Fruit fly (Drosophila melanogaster): ENCODE results near the gene twit.
A peak's percentile ranks its signal among the peaks of the same experiment; 100 is the strongest.

Gene twit

DNA sequence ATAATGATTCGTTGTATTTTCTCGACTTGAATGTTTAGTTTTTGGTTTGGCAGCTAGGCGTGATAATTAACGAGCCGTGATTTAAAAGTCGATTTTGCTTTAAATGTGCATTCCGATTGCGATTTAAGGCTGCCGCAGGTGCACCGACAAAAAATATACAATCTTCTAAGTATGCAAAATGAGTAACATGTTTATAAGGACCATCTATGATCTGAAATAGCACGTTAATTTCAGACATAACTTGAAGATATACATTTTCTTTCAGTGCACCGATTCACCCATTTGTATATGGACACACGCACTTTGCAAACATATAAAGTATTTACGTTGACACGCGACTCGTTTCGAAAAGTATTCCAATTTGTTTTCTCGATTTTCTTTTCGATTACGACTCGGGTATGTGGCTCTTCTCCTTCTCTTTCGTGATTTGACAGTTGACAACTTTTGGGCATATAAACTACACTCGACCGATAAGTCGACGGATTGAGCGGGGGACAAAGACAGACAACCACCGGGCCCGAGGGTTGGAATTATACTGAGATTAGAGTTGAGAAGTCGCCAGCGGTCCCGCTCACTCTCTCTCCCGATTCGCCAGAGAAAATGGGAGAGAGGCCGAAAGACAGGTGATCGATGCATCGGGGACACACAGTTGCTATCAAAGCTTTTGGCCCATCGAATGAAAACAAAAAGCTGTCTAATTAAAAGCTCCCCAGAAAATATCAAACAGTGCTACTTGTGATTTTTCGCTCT, 37.7 kb downstream of the twit start:
- TF ChIP-seq ranshi (GFP tag; IDR thresholded peaks at IDR 0.05) (peak; percentile 21; the same call in 1 of the 2 replicates), CG3995 (GFP tag; optimal IDR thresholded peaks at IDR 0.05) (no peak), lab (GFP tag; optimal IDR thresholded peaks at IDR 0.05) (peak; percentile 53), zfh2 (GFP tag; optimal IDR thresholded peaks at IDR 0.05) (no peak), CG8388 (GFP tag; optimal IDR thresholded peaks at IDR 0.05) (peak; percentile 7), CG10979 (tag; optimal IDR thresholded peaks at IDR 0.05) (peak; percentile 36), Rx (GFP tag; IDR thresholded peaks at IDR 0.05) (0 out of 2 replicates have a peak, but pooled peaks have one; percentile 8), Xbp1 (GFP tag; optimal IDR thresholded peaks at IDR 0.05) (peak; percentile 26), CG12744 (GFP tag; optimal IDR thresholded peaks at IDR 0.05) (no peak), CG8924 (tag; optimal IDR thresholded peaks at IDR 0.05) (peak; percentile 8), CrebB (tag; optimal IDR thresholded peaks at IDR 0.05) (peak; percentile 39), dmrt11E (tag; optimal IDR thresholded peaks at IDR 0.05) (peak; percentile 30), Six4 (GFP tag; optimal IDR thresholded peaks at IDR 0.05) (peak; percentile 39), CG32772 (GFP tag; IDR thresholded peaks at IDR 0.05) (no peak), vnd (GFP tag; IDR thresholded peaks at IDR 0.05; ENCODE audit: partially characterized antibody) (no peak), toy (GFP tag; IDR thresholded peaks at IDR 0.05) (no peak), CG9876 (GFP tag; optimal IDR thresholded peaks at IDR 0.05) (no peak), CG10543 (GFP tag; optimal IDR thresholded peaks at IDR 0.05) (no peak), MBD-R2 (GFP tag; IDR thresholded peaks at IDR 0.05) (no peak), pzg (GFP tag; optimal IDR thresholded peaks at IDR 0.05) (no peak), CG10147 (GFP tag; optimal IDR thresholded peaks at IDR 0.05) (no peak), CG18262 (tag; optimal IDR thresholded peaks at IDR 0.05) (peak; percentile 41), az2 (GFP tag; optimal IDR thresholded peaks at IDR 0.05) (peak; percentile 24), mld (GFP tag; IDR thresholded peaks at IDR 0.05; ENCODE audit: partially characterized antibody) (no peak), Meics (GFP tag; optimal IDR thresholded peaks at IDR 0.05) (peak; percentile 14), CG14965 (GFP tag; optimal IDR thresholded peaks at IDR 0.05; ENCODE audit: borderline replicate concordance) (no peak), MESR4 (GFP tag; optimal IDR thresholded peaks at IDR 0.05) (no peak), CG1024 (GFP tag; IDR thresholded peaks at IDR 0.05) (no peak), unpg (GFP tag; optimal IDR thresholded peaks at IDR 0.05) (peak; percentile 34), otp (GFP tag; IDR thresholded peaks at IDR 0.05) (no peak), CG17912 (GFP tag; optimal IDR thresholded peaks at IDR 0.05) (no peak), CG11085 (GFP tag; IDR thresholded peaks at IDR 0.05) (no peak), CG1602 (GFP tag; optimal IDR thresholded peaks at IDR 0.05) (no peak), trh (GFP tag; optimal IDR thresholded peaks at IDR 0.05) (peak; percentile 27), cwo (GFP tag; optimal IDR thresholded peaks at IDR 0.05) (peak; percentile 42), CG30403 (GFP tag; optimal IDR thresholded peaks at IDR 0.05) (peak; percentile 48), CG18599 (GFP tag; optimal IDR thresholded peaks at IDR 0.05) (peak; percentile 13), vvl (GFP tag; IDR thresholded peaks at IDR 0.05) (peak; percentile 31), CG15269 (tag; optimal IDR thresholded peaks at IDR 0.05) (peak; percentile 55), CG4404 (GFP tag; IDR thresholded peaks at IDR 0.05) (no peak), z (GFP tag; IDR thresholded peaks at IDR 0.05) (peak; percentile 4; the same call in 1 of the 3 replicates), hbn (GFP tag; IDR thresholded peaks at IDR 0.05; ENCODE audit: partially characterized antibody) (no peak), en (GFP tag; optimal IDR thresholded peaks at IDR 0.05) (no peak), sc (optimal IDR thresholded peaks at IDR 0.05) (no peak), sc (GFP tag; optimal IDR thresholded peaks at IDR 0.05) (peak; percentile 16), CG33557 (GFP tag; optimal IDR thresholded peaks at IDR 0.05) (no peak), HLH54F (GFP tag; optimal IDR thresholded peaks at IDR 0.05) (no peak), Taf1 (GFP tag; IDR thresholded peaks at IDR 0.05) (no peak), org-1 (GFP tag; optimal IDR thresholded peaks at IDR 0.05) (peak; percentile 38)

All from whole organism, embryonic.